Worm (Caenorhabditis elegans) whole organism, L4 larva: ENCODE measurements around the gene Y45G5AM.6.

Source experiments
- F26F4.8 ChIP-seq: fragments of 200-800 bp; sonication (Bioruptor generic); conservative IDR thresholded peaks from 2 replicates; pipeline ENCODE4 v1.3.6; 2022; ENCODE audit warnings: missing genetic modification characterization, missing compliant biosample characterization
- F49E8.2 ChIP-seq: sonication (generic microtip); optimal IDR thresholded peaks from 2 replicates; lab custom pipeline; 2016; ENCODE audit warnings: missing compliant biosample characterization, mild to moderate bottlenecking, missing genetic modification characterization, borderline replicate concordance
- T20F7.1 ChIP-seq: fragments of 200-800 bp; sonication (Bioruptor generic); optimal IDR thresholded peaks from 2 replicates; lab custom pipeline; 2018; ENCODE audit warnings: mild to moderate bottlenecking, missing genetic modification characterization, missing compliant biosample characterization
- T26A8.4 ChIP-seq: fragments of 200-800 bp; sonication (Bioruptor generic); IDR thresholded peaks from 2 replicates; pipeline ENCODE4 v1.3.6; 2022; ENCODE audit warnings: missing genetic modification characterization, missing compliant biosample characterization
- Y48G9A.11 ChIP-seq: fragments of 200-800 bp; sonication (Bioruptor generic); IDR thresholded peaks from 2 replicates; pipeline ENCODE4 v1.3.6; 2022; ENCODE audit warnings: missing genetic modification reagents, missing genetic modification characterization, missing compliant biosample characterization
- Y5F2A.4 ChIP-seq: fragments of 200-800 bp; sonication (Bioruptor generic); optimal IDR thresholded peaks from 2 replicates; lab custom pipeline; 2018; ENCODE audit warnings: mild to moderate bottlenecking, missing genetic modification characterization, missing compliant biosample characterization
- aha-1 ChIP-seq: fragments of 150-350 bp; peaks from one replicate; lab custom pipeline; 2014; ENCODE audit warnings: missing biosample characterization, missing genetic modification characterization
- aly-2 ChIP-seq: sonication (generic microtip); optimal IDR thresholded peaks from 2 replicates; lab custom pipeline; 2018; ENCODE audit warnings: missing biosample characterization, missing genetic modification characterization
- ceh-20 ChIP-seq: fragments of 200-800 bp; sonication (Bioruptor generic); IDR thresholded peaks from 2 replicates; pipeline ENCODE4 v1.3.6; 2022; ENCODE audit warnings: missing genetic modification reagents, missing genetic modification characterization, missing compliant biosample characterization
- ceh-28 ChIP-seq: fragments of 150-350 bp; optimal IDR thresholded peaks from 2 replicates; lab custom pipeline; 2014; ENCODE audit warnings: missing biosample characterization, missing genetic modification reagents, missing genetic modification characterization
- ceh-82 ChIP-seq: sonication (generic microtip); optimal IDR thresholded peaks from 2 replicates; lab custom pipeline; 2017; ENCODE audit warnings: missing biosample characterization, missing genetic modification characterization
- ces-1 ChIP-seq: fragments of 150-350 bp; sonication (generic microtip); optimal IDR thresholded peaks from 4 replicates; lab custom pipeline; 2014; ENCODE audit warnings: missing biosample characterization, missing genetic modification reagents, missing genetic modification characterization
- ctbp-1 ChIP-seq: fragments of 200-800 bp; sonication (Bioruptor generic); IDR thresholded peaks from 2 replicates; pipeline ENCODE4 v1.3.6; 2022; ENCODE audit warnings: missing genetic modification reagents, missing genetic modification characterization, missing compliant biosample characterization
- daf-8 ChIP-seq: fragments of 200-800 bp; sonication (Bioruptor generic); IDR thresholded peaks from 2 replicates; pipeline ENCODE4 v1.3.6; 2022; ENCODE audit warnings: missing genetic modification characterization, missing compliant biosample characterization
- dpl-1 ChIP-seq: fragments of 150-350 bp; optimal IDR thresholded peaks from 2 replicates; lab custom pipeline; 2014; ENCODE audit warnings: missing biosample characterization, missing genetic modification reagents, missing genetic modification characterization
- duxl-1 ChIP-seq: sonication (generic microtip); optimal IDR thresholded peaks from 2 replicates; lab custom pipeline; 2016; ENCODE audit warnings: mild to moderate bottlenecking, missing genetic modification characterization, moderate library complexity, missing compliant biosample characterization; ENCODE audit not compliant: poor library complexity
- egl-27 ChIP-seq: sonication (generic microtip); optimal IDR thresholded peaks from 3 replicates; lab custom pipeline; 2017; ENCODE audit warnings: missing biosample characterization, missing genetic modification reagents, missing genetic modification characterization
- fos-1 ChIP-seq: fragments of 150-350 bp; optimal IDR thresholded peaks from 2 replicates; lab custom pipeline; 2014; ENCODE audit warnings: missing biosample characterization, missing genetic modification characterization
- gei-8 ChIP-seq: fragments of 200-800 bp; sonication (Bioruptor generic); optimal IDR thresholded peaks from 2 replicates; lab custom pipeline; 2018; ENCODE audit warnings: mild to moderate bottlenecking, missing genetic modification characterization, missing compliant biosample characterization
- hif-1 ChIP-seq, 2 experiments: sonication (generic microtip); optimal IDR thresholded peaks; 2 replicates each; lab custom pipeline; 2016 to 2017; ENCODE audit warnings: missing compliant biosample characterization in 2 of 2, missing genetic modification characterization in 2 of 2, missing genetic modification reagents in 2 of 2, missing genotype in 2 of 2, mild to moderate bottlenecking in 1 of 2
- hlh-11 ChIP-seq: fragments of 200-800 bp; sonication (Bioruptor generic); optimal IDR thresholded peaks from 2 replicates; lab custom pipeline; 2018; ENCODE audit warnings: mild to moderate bottlenecking, missing genetic modification characterization, missing compliant biosample characterization
- jun-1 ChIP-seq: fragments of 150-350 bp; optimal IDR thresholded peaks from 2 replicates; lab custom pipeline; 2014; ENCODE audit warnings: missing biosample characterization, missing genetic modification reagents, missing genetic modification characterization
- lin-1 ChIP-seq: fragments of 200-800 bp; sonication (Bioruptor generic); IDR thresholded peaks from 2 replicates; pipeline ENCODE4 v1.3.6; 2022; ENCODE audit warnings: missing genetic modification reagents, missing genetic modification characterization, missing compliant biosample characterization
- lin-29 ChIP-seq: fragments of 200-800 bp; sonication (Bioruptor generic); IDR thresholded peaks from 2 replicates; pipeline ENCODE4 v1.3.6; 2022; ENCODE audit warnings: missing genetic modification reagents, missing genetic modification characterization, missing compliant biosample characterization
- lin-39 ChIP-seq: fragments of 150-350 bp; optimal IDR thresholded peaks from 2 replicates; lab custom pipeline; 2014; ENCODE audit warnings: missing biosample characterization, missing genetic modification reagents, missing genetic modification characterization
- madf-5 ChIP-seq, 2 experiments: fragments of 200-800 bp; sonication (Bioruptor generic); IDR thresholded peaks; 2 replicates each; pipeline ENCODE4 v1.3.6; 2022; ENCODE audit warnings: missing compliant biosample characterization in 2 of 2, missing genetic modification characterization in 2 of 2
- mdl-1 ChIP-seq, 2 experiments: fragments of 150-350 bp in 1 of 2; sonication (generic microtip) in 1 of 2; optimal IDR thresholded peaks; 2 replicates each; lab custom pipeline; 2014 to 2017; ENCODE audit warnings: missing biosample characterization in 2 of 2, missing genetic modification characterization in 2 of 2
- mes-2 ChIP-seq: sonication (generic microtip); optimal IDR thresholded peaks from 2 replicates; lab custom pipeline; 2016; ENCODE audit warnings: missing genotype, mild to moderate bottlenecking, missing genetic modification characterization, missing compliant biosample characterization; ENCODE audit not compliant: poor library complexity, severe bottlenecking
- mxl-2 ChIP-seq: fragments of 200-800 bp; sonication (Bioruptor generic); conservative IDR thresholded peaks from 2 replicates; pipeline ENCODE4 v1.3.6; 2022; ENCODE audit warnings: missing genetic modification reagents, missing genetic modification characterization, missing compliant biosample characterization
- mxl-3 ChIP-seq: fragments of 200-800 bp; sonication (Bioruptor generic); optimal IDR thresholded peaks from 2 replicates; lab custom pipeline; 2018; ENCODE audit warnings: mild to moderate bottlenecking, missing genetic modification characterization, missing compliant biosample characterization
- nhr-11 ChIP-seq: fragments of 150-350 bp; optimal IDR thresholded peaks from 2 replicates; lab custom pipeline; 2014; ENCODE audit warnings: missing biosample characterization, missing genetic modification characterization
- nhr-111 ChIP-seq: fragments of 200-800 bp; sonication (Bioruptor generic); optimal IDR thresholded peaks from 2 replicates; lab custom pipeline; 2018; ENCODE audit warnings: mild to moderate bottlenecking, missing genetic modification characterization, missing compliant biosample characterization
- nhr-48 ChIP-seq: sonication (generic microtip); optimal IDR thresholded peaks from 2 replicates; lab custom pipeline; 2016; ENCODE audit warnings: mild to moderate bottlenecking, missing genetic modification characterization, missing compliant biosample characterization
- nhr-76 ChIP-seq: fragments of 150-350 bp; optimal IDR thresholded peaks from 2 replicates; lab custom pipeline; 2014; ENCODE audit warnings: missing biosample characterization, missing genetic modification characterization
- pha-4 ChIP-seq, 2 experiments: fragments of 150-350 bp in 1 of 2; fragments of 200-800 bp in 1 of 2; sonication (Bioruptor generic) in 1 of 2; IDR thresholded peaks in 1 of 2; optimal IDR thresholded peaks in 1 of 2; 2 replicates each; pipeline versions ENCODE4 v1.3.6 to Lab custom; 2014 to 2022; ENCODE audit warnings: missing genetic modification characterization in 2 of 2, missing genetic modification reagents in 2 of 2, missing biosample characterization in 1 of 2, missing compliant biosample characterization in 1 of 2
- saeg-2 ChIP-seq: fragments of 200-800 bp; sonication (Bioruptor generic); IDR thresholded peaks from 2 replicates; pipeline ENCODE4 v1.3.6; 2022; ENCODE audit warnings: missing genetic modification reagents, missing genetic modification characterization, missing compliant biosample characterization
- sdz-12 ChIP-seq: fragments of 200-800 bp; sonication (Bioruptor generic); optimal IDR thresholded peaks from 2 replicates; lab custom pipeline; 2018; ENCODE audit warnings: mild to moderate bottlenecking, missing genetic modification characterization, missing compliant biosample characterization
- set-16 ChIP-seq: fragments of 200-800 bp; sonication (Bioruptor generic); IDR thresholded peaks from 2 replicates; pipeline ENCODE4 v1.3.6; 2022; ENCODE audit warnings: missing genetic modification reagents, missing genetic modification characterization, missing compliant biosample characterization
- spr-3 ChIP-seq: fragments of 200-800 bp; sonication (Bioruptor generic); optimal IDR thresholded peaks from 2 replicates; lab custom pipeline; 2018; ENCODE audit warnings: mild to moderate bottlenecking, missing genetic modification characterization, missing compliant biosample characterization
- tag-97 ChIP-seq: fragments of 200-800 bp; sonication (Bioruptor generic); IDR thresholded peaks from 2 replicates; pipeline ENCODE4 v1.3.6; 2022; ENCODE audit warnings: missing genetic modification characterization, missing compliant biosample characterization
- unc-39 ChIP-seq: sonication (generic microtip); optimal IDR thresholded peaks from 2 replicates; lab custom pipeline; 2017; ENCODE audit warnings: missing biosample characterization, missing genetic modification characterization
- vab-7 ChIP-seq: fragments of 200-800 bp; sonication (Bioruptor generic); IDR thresholded peaks from 2 replicates; pipeline ENCODE4 v1.3.6; 2022; ENCODE audit warnings: missing genetic modification reagents, missing genetic modification characterization, missing compliant biosample characterization
- zfp-3 ChIP-seq: fragments of 200-800 bp; sonication (Bioruptor generic); conservative IDR thresholded peaks from 2 replicates; pipeline ENCODE4 v1.3.6; 2022; ENCODE audit warnings: missing genetic modification reagents, missing genetic modification characterization, missing compliant biosample characterization
- zip-11 ChIP-seq: fragments of 200-800 bp; sonication (Bioruptor generic); IDR thresholded peaks from 2 replicates; pipeline ENCODE4 v1.3.6; 2022; ENCODE audit warnings: missing genetic modification characterization, missing compliant biosample characterization
- ztf-7 ChIP-seq: fragments of 150-350 bp; optimal IDR thresholded peaks from 2 replicates; lab custom pipeline; 2014; ENCODE audit warnings: missing biosample characterization, missing genetic modification characterization

The Y45G5AM.6 gene

ce11 chrV:4157291-4157690 lies 5.2 kb upstream of the Y45G5AM.6 start (continued):
- no peak for TF ChIP-seq T26A8.4
- TF ChIP-seq nhr-11: peak; percentile 20
- no peak for TF ChIP-seq tag-97 (GFP tag; lab: Robert Waterston, UW)
- TF ChIP-seq fos-1 (tag; lab: Kevin White, UChicago): no peak
- TF ChIP-seq egl-27: no peak
- no peak for TF ChIP-seq jun-1
- peak; percentile 46 for TF ChIP-seq hlh-11 (tag; lab: Kevin White, UChicago)
- TF ChIP-seq daf-8: no peak
- TF ChIP-seq lin-29 (GFP tag; lab: Robert Waterston, UW): no peak

ce11 chrV:4151400-4151799 lies 700 bp downstream of the Y45G5AM.6 start:
- TF ChIP-seq set-16 (GFP tag; lab: Robert Waterston, UW): peak; percentile 57
- TF ChIP-seq nhr-48 (tag; lab: Kevin White, UChicago): no peak

- TF ChIP-seq lin-29 (GFP tag; lab: Robert Waterston, UW): no peak
- TF ChIP-seq ctbp-1 (GFP tag; lab: Robert Waterston, UW): no peak
- TF ChIP-seq mxl-3: no peak
- no peak for TF ChIP-seq ceh-20 (GFP tag; lab: Robert Waterston, UW)
- no peak for TF ChIP-seq spr-3
- TF ChIP-seq mes-2: no peak
- no peak for TF ChIP-seq lin-1 (GFP tag; lab: Robert Waterston, UW)
Observed at ce11 chrV:4144205-4144604, 7.9 kb downstream of the Y45G5AM.6 start, which contains the start of gene Y45G5AL.1. Gene Y45G5AL.1 (plus strand): TSS chrV:4144505.

ce11 chrV:4143034-4143433 lies 9.1 kb downstream of the Y45G5AM.6 start:
- TF ChIP-seq nhr-111: no peak
- no peak for TF ChIP-seq unc-39 (tag; lab: Kevin White, UChicago)
- TF ChIP-seq lin-39: no peak
- TF ChIP-seq mxl-2 (GFP tag; lab: Robert Waterston, UW): no peak
- TF ChIP-seq lin-1 (GFP tag; lab: Robert Waterston, UW): no peak
- TF ChIP-seq aha-1 (tag; lab: Kevin White, UChicago): peak; percentile 88
- TF ChIP-seq F26F4.8 (GFP tag; lab: Robert Waterston, UW): no peak
- TF ChIP-seq sdz-12: no peak
- no peak for TF ChIP-seq T20F7.1
- TF ChIP-seq nhr-11: peak; percentile 64
- TF ChIP-seq ceh-28 (tag; lab: Kevin White, UChicago): peak; percentile 18
- TF ChIP-seq ces-1 (GFP tag; lab: Kevin White, UChicago): no peak
- no peak for TF ChIP-seq Y5F2A.4
- TF ChIP-seq zip-11 (GFP tag; lab: Robert Waterston, UW): no peak
- TF ChIP-seq hif-1 (tag; optimal IDR thresholded peaks at IDR 0.05; lab: Kevin White, UChicago): peak in 1 of 2 experiments; percentile 83
- peak; percentile 27; the same call in 1 of the 2 replicates for TF ChIP-seq pha-4 (GFP tag; IDR thresholded peaks at IDR 0.05; lab: Robert Waterston, UW)
- peak; percentile 29 for TF ChIP-seq pha-4 (tag; optimal IDR thresholded peaks at IDR 0.05; lab: Kevin White, UChicago)
- TF ChIP-seq ceh-20 (GFP tag; lab: Robert Waterston, UW): 0 out of 2 replicates have a peak, but pooled peaks have one; percentile 43
- TF ChIP-seq Y48G9A.11: no peak
- peak; percentile 65 for TF ChIP-seq duxl-1 (tag; lab: Kevin White, UChicago)
- TF ChIP-seq saeg-2: no peak
- peak; percentile 68 for TF ChIP-seq dpl-1 (GFP tag; lab: Kevin White, UChicago)
- TF ChIP-seq zfp-3: no peak
- no peak for TF ChIP-seq fos-1 (tag; lab: Kevin White, UChicago)
- no peak for TF ChIP-seq nhr-76 (tag; lab: Kevin White, UChicago)
- no peak for TF ChIP-seq daf-8
- TF ChIP-seq gei-8 (GFP tag; lab: Kevin White, UChicago): no peak
- TF ChIP-seq madf-5 (GFP tag; IDR thresholded peaks at IDR 0.05; lab: Robert Waterston, UW): no peak
- TF ChIP-seq mdl-1 (tag; optimal IDR thresholded peaks at IDR 0.05; lab: Kevin White, UChicago): peak in 1 of 2 experiments; percentile 51
- TF ChIP-seq ztf-7: no peak
- peak; percentile 52 for TF ChIP-seq mes-2
- TF ChIP-seq aly-2: no peak
- no peak for TF ChIP-seq vab-7 (GFP tag; lab: Robert Waterston, UW)
- no peak for TF ChIP-seq F49E8.2
- TF ChIP-seq ceh-82: no peak
